Fruit fly (Drosophila melanogaster) whole organism, wandering third instar larva: ENCODE measurements around the gene CG31975.

Experiments
- Abd-B ChIP-seq: fragments of >200 bp; optimal IDR thresholded peaks from 2 replicates; lab custom pipeline; 2017; ENCODE audit warnings: missing biosample characterization, missing genetic modification characterization
- CG32264 ChIP-seq: fragments of 200-800 bp; sonication (Bioruptor generic); optimal IDR thresholded peaks from 2 replicates; lab custom pipeline; 2016; ENCODE audit warnings: missing biosample characterization, missing genetic modification characterization
- CG9705 ChIP-seq: fragments of 200-800 bp; sonication (Bioruptor generic); optimal IDR thresholded peaks from 2 replicates; lab custom pipeline; 2018; ENCODE audit warnings: missing biosample characterization, mild to moderate bottlenecking, missing genetic modification characterization
- CrebA ChIP-seq: fragments of 200-800 bp; sonication (Bioruptor generic); optimal IDR thresholded peaks from 2 replicates; lab custom pipeline; 2016; ENCODE audit warnings: missing biosample characterization, mild to moderate bottlenecking, missing genetic modification characterization, borderline replicate concordance
- Dfd ChIP-seq: fragments of >200 bp; optimal IDR thresholded peaks from 2 replicates; lab custom pipeline; 2017; ENCODE audit warnings: missing biosample characterization, missing genetic modification characterization
- Dif ChIP-seq: fragments of 200-275, 200-300 bp; sonication (Bioruptor generic); optimal IDR thresholded peaks from 2 replicates; lab custom pipeline; 2018; ENCODE audit warnings: missing biosample characterization, missing genetic modification characterization; ENCODE audit not compliant: partially characterized antibody
- GATAd ChIP-seq: sonication (Bioruptor generic); optimal IDR thresholded peaks from 2 replicates; lab custom pipeline; 2016; ENCODE audit warnings: missing biosample characterization, missing genetic modification characterization
- HLH106 ChIP-seq: fragments of 200-800 bp; optimal IDR thresholded peaks from 3 replicates; lab custom pipeline; 2019; ENCODE audit warnings: missing biosample characterization, mild to moderate bottlenecking, missing genetic modification characterization, moderate library complexity
- Hnf4 ChIP-seq: fragments of 200-800 bp; sonication (Bioruptor generic); optimal IDR thresholded peaks from 2 replicates; lab custom pipeline; 2016; ENCODE audit warnings: missing biosample characterization, mild to moderate bottlenecking, missing genetic modification characterization
- Hr78 ChIP-seq: fragments of >200 bp; optimal IDR thresholded peaks from 2 replicates; lab custom pipeline; 2017; ENCODE audit warnings: missing biosample characterization, missing genetic modification characterization
- Hr83 ChIP-seq: fragments of 200-300 bp; sonication (Bioruptor generic); optimal IDR thresholded peaks from 2 replicates; lab custom pipeline; 2016; ENCODE audit warnings: missing biosample characterization, mild to moderate bottlenecking, missing genetic modification characterization, moderate library complexity; ENCODE audit not compliant: poor library complexity, severe bottlenecking
- Jra ChIP-seq: sonication (Bioruptor generic); optimal IDR thresholded peaks from 2 replicates; lab custom pipeline; 2016; ENCODE audit warnings: missing biosample characterization, missing genetic modification characterization
- Mio ChIP-seq: sonication (Bioruptor generic); optimal IDR thresholded peaks from 2 replicates; lab custom pipeline; 2016; ENCODE audit warnings: missing biosample characterization, missing genetic modification characterization
- Myc ChIP-seq: fragments of >200 bp; optimal IDR thresholded peaks from 2 replicates; lab custom pipeline; 2017
- N ChIP-seq: fragments of >200 bp; optimal IDR thresholded peaks from 2 replicates; lab custom pipeline; 2018; ENCODE audit warnings: missing biosample characterization, missing external identifiers, missing genetic modification characterization
- OdsH ChIP-seq: fragments of 200-800 bp; sonication (Bioruptor generic); optimal IDR thresholded peaks from 2 replicates; lab custom pipeline; 2016; ENCODE audit warnings: missing biosample characterization, mild to moderate bottlenecking, missing genetic modification characterization
- Rel ChIP-seq, 2 experiments: fragments of 200-800 bp; sonication (Bioruptor generic) in 1 of 2; optimal IDR thresholded peaks; 2 replicates in 1 of 2; 3 replicates in 1 of 2; lab custom pipeline; 2016 to 2019; ENCODE audit warnings: mild to moderate bottlenecking in 2 of 2, missing biosample characterization in 2 of 2, missing genetic modification characterization in 2 of 2, moderate library complexity in 1 of 2
- Sp1 ChIP-seq: fragments of 200-800 bp; sonication (Bioruptor generic); optimal IDR thresholded peaks from 3 replicates; lab custom pipeline; 2019; ENCODE audit warnings: missing biosample characterization, mild to moderate bottlenecking, missing genetic modification characterization, moderate library complexity
- Vsx2 ChIP-seq: fragments of 200-300, 225-300 bp; sonication (Bioruptor generic); optimal IDR thresholded peaks from 2 replicates; lab custom pipeline; 2018; ENCODE audit warnings: missing biosample characterization, missing genetic modification characterization; ENCODE audit not compliant: partially characterized antibody
- br ChIP-seq: fragments of 200-800 bp; sonication (Bioruptor generic); optimal IDR thresholded peaks from 2 replicates; lab custom pipeline; 2016; ENCODE audit warnings: missing biosample characterization, missing genetic modification characterization
- brk ChIP-seq: fragments of 200-800 bp; sonication (Bioruptor generic); optimal IDR thresholded peaks from 2 replicates; lab custom pipeline; 2016; ENCODE audit warnings: missing biosample characterization, mild to moderate bottlenecking, missing genetic modification characterization
- dl ChIP-seq, 2 experiments: fragments of 175-275, 200-275 bp in 1 of 2; fragments of 200-275 bp in 1 of 2; sonication (Bioruptor generic); optimal IDR thresholded peaks; lab custom pipeline; 2018; ENCODE audit warnings: mild to moderate bottlenecking in 2 of 2, missing biosample characterization in 2 of 2, missing genetic modification characterization in 2 of 2, moderate library complexity in 2 of 2; ENCODE audit not compliant: partially characterized antibody in 2 of 2, insufficient read depth in 1 of 2
- dmrt93B ChIP-seq: fragments of 200-800 bp; sonication (Bioruptor generic); optimal IDR thresholded peaks from 2 replicates; lab custom pipeline; 2018; ENCODE audit warnings: missing biosample characterization, mild to moderate bottlenecking, missing genetic modification characterization
- dsf ChIP-seq: sonication (Bioruptor generic); optimal IDR thresholded peaks from 2 replicates; lab custom pipeline; 2016; ENCODE audit warnings: missing biosample characterization, missing genetic modification characterization, borderline replicate concordance
- ey ChIP-seq: fragments of 200-800 bp; sonication (Bioruptor generic); optimal IDR thresholded peaks from 2 replicates; lab custom pipeline; 2016; ENCODE audit warnings: missing biosample characterization, missing genetic modification characterization
- foxo ChIP-seq, 2 experiments: fragments of 200-800 bp; sonication (Bioruptor generic); optimal IDR thresholded peaks; 2 replicates in 1 of 2; 3 replicates in 1 of 2; lab custom pipeline; 2016 to 2017; ENCODE audit warnings: missing biosample characterization in 2 of 2, missing genetic modification characterization in 2 of 2
- fru ChIP-seq: fragments of 200-800 bp; sonication (Bioruptor generic); optimal IDR thresholded peaks from 3 replicates; lab custom pipeline; 2016; ENCODE audit warnings: missing biosample characterization, mild to moderate bottlenecking, missing genetic modification characterization
- h ChIP-seq: fragments of 200-800 bp; sonication (Bioruptor generic); optimal IDR thresholded peaks from 3 replicates; lab custom pipeline; 2016; ENCODE audit warnings: missing biosample characterization, mild to moderate bottlenecking, missing genetic modification characterization
- jim ChIP-seq: fragments of 175-275, 200-325 bp; sonication (Bioruptor generic); optimal IDR thresholded peaks from 2 replicates; lab custom pipeline; 2016; ENCODE audit warnings: missing biosample characterization, mild to moderate bottlenecking, missing genetic modification characterization
- lola ChIP-seq: fragments of >200 bp; optimal IDR thresholded peaks from 2 replicates; lab custom pipeline; 2017; ENCODE audit warnings: missing biosample characterization, missing genetic modification characterization
- pan ChIP-seq: fragments of >200 bp; optimal IDR thresholded peaks from 2 replicates; lab custom pipeline; 2017
- psq ChIP-seq: fragments of 200-800 bp; sonication (Bioruptor generic); optimal IDR thresholded peaks from 3 replicates; lab custom pipeline; 2017; ENCODE audit warnings: missing biosample characterization, mild to moderate bottlenecking, missing genetic modification characterization, moderate library complexity
- rgr ChIP-seq: fragments of 200-800 bp; sonication (Bioruptor generic); optimal IDR thresholded peaks from 3 replicates; lab custom pipeline; 2016; ENCODE audit warnings: missing biosample characterization, mild to moderate bottlenecking, missing genetic modification characterization
- sage ChIP-seq: fragments of 200-800 bp; sonication (Bioruptor generic); optimal IDR thresholded peaks from 2 replicates; lab custom pipeline; 2016; ENCODE audit warnings: missing biosample characterization, mild to moderate bottlenecking, missing genetic modification characterization
- sv ChIP-seq: fragments of 200-800 bp; sonication (Bioruptor generic); optimal IDR thresholded peaks from 3 replicates; lab custom pipeline; 2016; ENCODE audit warnings: missing biosample characterization, missing genetic modification characterization
- tai ChIP-seq: sonication (Bioruptor generic); optimal IDR thresholded peaks from 2 replicates; lab custom pipeline; 2016; ENCODE audit warnings: missing biosample characterization, missing genetic modification characterization
- usp ChIP-seq: fragments of >200 bp; optimal IDR thresholded peaks from 2 replicates; lab custom pipeline; 2017; ENCODE audit warnings: missing biosample characterization, missing genetic modification characterization
- woc ChIP-seq: sonication (Bioruptor generic); optimal IDR thresholded peaks from 2 replicates; lab custom pipeline; 2016; ENCODE audit warnings: missing biosample characterization, mild to moderate bottlenecking, missing genetic modification characterization

CG31975 gene

DNA sequence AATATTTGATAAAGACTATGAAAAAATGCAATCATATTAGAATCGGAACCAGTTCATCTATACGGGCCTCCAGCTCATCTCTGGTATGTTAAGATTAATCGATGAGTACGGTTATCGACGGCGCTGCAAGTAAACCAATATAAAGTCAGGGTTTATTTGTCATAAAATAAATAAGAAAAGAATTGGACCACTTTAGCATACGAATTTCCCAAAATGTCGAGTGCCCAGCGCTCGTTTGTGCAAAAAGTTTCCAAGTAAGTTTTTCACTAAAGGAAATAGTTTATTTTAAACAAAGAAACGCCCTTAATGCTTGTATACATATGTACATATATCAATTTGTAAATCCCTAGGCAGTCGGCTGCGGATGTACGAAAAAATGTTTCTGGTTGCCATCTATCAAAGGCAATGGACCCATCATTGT, 46.1 kb downstream of the CG31975 start, which contains the start of gene Zir:
Zir (plus strand) TSS at position 101 of the 421 bp plus-strand sequence.
- peak; percentile 73 for TF ChIP-seq woc (GFP tag; lab: Kevin White, UChicago)
- TF ChIP-seq Hr83 (GFP tag; lab: Kevin White, UChicago): peak; percentile 21
- no peak for TF ChIP-seq Rel (GFP tag; optimal IDR thresholded peaks at IDR 0.05; lab: Kevin White, UChicago)
- TF ChIP-seq Rel (tag; optimal IDR thresholded peaks at IDR 0.05; lab: Kevin White, UChicago): peak; percentile 73
- no peak for TF ChIP-seq jim
- TF ChIP-seq CG32264 (GFP tag; lab: Kevin White, UChicago): peak; percentile 26
- no peak for TF ChIP-seq fru
- TF ChIP-seq dl (GFP tag; optimal IDR thresholded peaks at IDR 0.05; lab: Kevin White, UChicago; ENCODE audit: insufficient read depth in 1 of 2, partially characterized antibody in 2 of 2): no peak
- TF ChIP-seq pan (lab: Kevin White, UChicago): no peak
- no peak for TF ChIP-seq Jra
- peak; percentile 13 for TF ChIP-seq brk (GFP tag; lab: Kevin White, UChicago)
- no peak for TF ChIP-seq dmrt93B (GFP tag; lab: Kevin White, UChicago)

DNA sequence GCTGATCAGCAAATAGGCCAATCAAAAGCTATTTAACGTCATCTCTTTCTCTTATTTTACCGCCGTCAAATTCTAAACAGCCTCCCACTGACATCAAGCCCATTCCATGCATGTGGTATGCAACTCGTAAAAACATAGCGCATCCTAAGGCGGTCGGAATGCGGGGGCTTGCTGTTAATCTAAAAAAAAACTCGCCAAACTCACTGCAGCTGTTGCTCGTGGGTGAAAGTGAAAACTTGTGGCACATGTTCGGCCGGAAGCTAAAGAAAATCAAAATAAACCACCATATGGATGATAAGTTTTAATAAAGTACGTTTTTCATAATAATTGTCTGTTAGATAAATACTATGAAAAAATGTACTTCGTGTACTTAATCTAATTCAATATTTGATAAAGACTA, 46.7 kb downstream of the CG31975 start:
- no peak for TF ChIP-seq sv (GFP tag; lab: Kevin White, UChicago)
- no peak for TF ChIP-seq h (GFP tag; lab: Kevin White, UChicago)
- no peak for TF ChIP-seq Vsx2 (GFP tag; lab: Kevin White, UChicago)
- no peak for TF ChIP-seq Rel (GFP tag; optimal IDR thresholded peaks at IDR 0.05; lab: Kevin White, UChicago)
- no peak for TF ChIP-seq Rel (tag; optimal IDR thresholded peaks at IDR 0.05; lab: Kevin White, UChicago)
- TF ChIP-seq pan (lab: Kevin White, UChicago): no peak
- TF ChIP-seq psq: no peak
- no peak for TF ChIP-seq Jra
- TF ChIP-seq fru: no peak
- no peak for TF ChIP-seq ey (GFP tag; lab: Kevin White, UChicago)
- no peak for TF ChIP-seq OdsH (GFP tag; lab: Kevin White, UChicago)
- TF ChIP-seq br (GFP tag; lab: Kevin White, UChicago): no peak
- TF ChIP-seq rgr (GFP tag; lab: Kevin White, UChicago): no peak
- TF ChIP-seq Sp1 (GFP tag; lab: Kevin White, UChicago): no peak
- TF ChIP-seq sage (GFP tag; lab: Kevin White, UChicago): no peak
- no peak for TF ChIP-seq dmrt93B (GFP tag; lab: Kevin White, UChicago)
- TF ChIP-seq Myc: no peak
- no peak for TF ChIP-seq HLH106 (tag; lab: Kevin White, UChicago)
- no peak for TF ChIP-seq foxo (GFP tag; optimal IDR thresholded peaks at IDR 0.05; lab: Kevin White, UChicago)
- no peak for TF ChIP-seq CrebA
- TF ChIP-seq dl (GFP tag; optimal IDR thresholded peaks at IDR 0.05; lab: Kevin White, UChicago; ENCODE audit: insufficient read depth in 1 of 2, partially characterized antibody in 2 of 2): no peak

DNA sequence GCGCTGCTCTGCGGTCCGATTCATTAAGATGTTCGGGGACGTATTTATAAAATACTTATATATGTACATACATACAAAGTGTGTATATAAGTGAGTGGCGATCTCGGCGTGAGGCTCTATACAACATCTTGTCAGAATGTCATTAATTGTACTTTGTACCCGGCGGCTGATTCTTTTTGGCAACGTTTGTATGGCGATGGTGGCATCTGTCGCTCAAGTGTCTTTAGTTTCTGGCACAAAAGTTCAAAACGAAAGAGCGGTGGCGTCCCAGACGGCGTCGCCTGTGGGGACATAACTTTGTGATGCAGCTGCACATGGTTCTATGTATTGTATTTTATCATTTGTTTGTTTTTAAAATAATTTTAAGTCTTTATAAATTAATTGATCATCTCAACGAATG, 47.8 kb downstream of the CG31975 start:
- TF ChIP-seq Rel (GFP tag; optimal IDR thresholded peaks at IDR 0.05; lab: Kevin White, UChicago) (peak; percentile 20), Rel (tag; optimal IDR thresholded peaks at IDR 0.05; lab: Kevin White, UChicago) (no peak), Sp1 (GFP tag; lab: Kevin White, UChicago) (no peak), foxo (GFP tag; optimal IDR thresholded peaks at IDR 0.05; lab: Kevin White, UChicago) (no peak)

DNA sequence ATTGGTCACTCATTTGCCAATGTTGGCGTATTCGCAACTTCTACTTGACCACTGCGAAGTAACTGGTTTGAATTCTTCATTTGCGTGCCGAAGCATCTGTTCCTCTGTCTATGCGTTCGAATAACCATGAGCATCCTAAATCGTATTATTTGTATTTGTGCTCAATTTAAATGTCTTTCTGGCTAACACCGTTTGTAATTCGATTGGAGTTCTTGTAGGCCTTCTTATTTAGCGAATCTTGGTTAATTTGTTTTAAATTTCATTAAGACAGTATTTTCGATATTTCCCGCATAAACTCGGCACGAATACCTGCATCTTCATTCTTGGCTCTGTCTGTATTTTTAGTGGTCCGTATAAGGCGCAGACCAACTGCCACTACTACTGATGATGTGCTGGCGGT, 49.0 kb downstream of the CG31975 start:
- peak in 1 of 2 experiments; percentile 86 for TF ChIP-seq foxo (GFP tag; optimal IDR thresholded peaks at IDR 0.05; lab: Kevin White, UChicago)
- no peak for TF ChIP-seq Vsx2 (GFP tag; lab: Kevin White, UChicago)
- no peak for TF ChIP-seq Mio (GFP tag; lab: Kevin White, UChicago)
- no peak for TF ChIP-seq pan (lab: Kevin White, UChicago)
- TF ChIP-seq HLH106 (tag; lab: Kevin White, UChicago): peak; percentile 90
- no peak for TF ChIP-seq Hr78 (GFP tag; lab: Kevin White, UChicago)
- TF ChIP-seq sv (GFP tag; lab: Kevin White, UChicago): no peak
- peak; percentile 81 for TF ChIP-seq rgr (GFP tag; lab: Kevin White, UChicago)
- no peak for TF ChIP-seq usp (GFP tag; lab: Kevin White, UChicago)
- no peak for TF ChIP-seq Abd-B (GFP tag; lab: Kevin White, UChicago)
- no peak for TF ChIP-seq Hr83 (GFP tag; lab: Kevin White, UChicago)
- TF ChIP-seq CrebA: no peak
- no peak for TF ChIP-seq Dif (GFP tag; lab: Kevin White, UChicago)
- TF ChIP-seq lola (GFP tag; lab: Kevin White, UChicago): no peak
- peak; percentile 84 for TF ChIP-seq CG9705 (GFP tag; lab: Kevin White, UChicago)
- TF ChIP-seq br (GFP tag; lab: Kevin White, UChicago): peak; percentile 85
- TF ChIP-seq Sp1 (GFP tag; lab: Kevin White, UChicago): peak; percentile 93
- no peak for TF ChIP-seq N (GFP tag; lab: Kevin White, UChicago)
- no peak for TF ChIP-seq Dfd (GFP tag; lab: Kevin White, UChicago)
- no peak for TF ChIP-seq h (GFP tag; lab: Kevin White, UChicago)
- peak; percentile 68 for TF ChIP-seq Rel (GFP tag; optimal IDR thresholded peaks at IDR 0.05; lab: Kevin White, UChicago)
- peak; percentile 69 for TF ChIP-seq Rel (tag; optimal IDR thresholded peaks at IDR 0.05; lab: Kevin White, UChicago)
- TF ChIP-seq Jra: no peak
- peak; percentile 71 for TF ChIP-seq brk (GFP tag; lab: Kevin White, UChicago)
- TF ChIP-seq dsf (GFP tag; lab: Kevin White, UChicago): no peak
- TF ChIP-seq jim: no peak
- peak; percentile 79 for TF ChIP-seq OdsH (GFP tag; lab: Kevin White, UChicago)
- peak; percentile 59 for TF ChIP-seq sage (GFP tag; lab: Kevin White, UChicago)
- TF ChIP-seq psq: peak; percentile 64
- peak; percentile 73 for TF ChIP-seq Hnf4 (GFP tag; lab: Kevin White, UChicago)
- TF ChIP-seq dl (GFP tag; optimal IDR thresholded peaks at IDR 0.05; lab: Kevin White, UChicago; ENCODE audit: insufficient read depth in 1 of 2, partially characterized antibody in 2 of 2): no peak
- peak; percentile 17 for TF ChIP-seq tai (GFP tag; lab: Kevin White, UChicago)
- TF ChIP-seq Myc: no peak
- TF ChIP-seq CG32264 (GFP tag; lab: Kevin White, UChicago): peak; percentile 59
- peak; percentile 87 for TF ChIP-seq fru
- TF ChIP-seq GATAd (GFP tag; lab: Kevin White, UChicago): no peak
